Worm (Caenorhabditis elegans) whole organism, L4/young adult: ENCODE measurements around the gene ZC449.2.

Source experiments
- W03F9.2 ChIP-seq: fragments of 150-350 bp; optimal IDR thresholded peaks from 2 replicates; lab custom pipeline; 2014; ENCODE audit warnings: missing biosample characterization, missing genetic modification characterization
- dao-5 ChIP-seq: sonication (generic microtip); optimal IDR thresholded peaks from 2 replicates; lab custom pipeline; 2016; ENCODE audit warnings: missing genotype, missing genetic modification characterization, moderate library complexity, missing compliant biosample characterization
- him-1 ChIP-seq: sonication (generic microtip); optimal IDR thresholded peaks from 2 replicates; lab custom pipeline; 2016; ENCODE audit warnings: missing genotype, missing genetic modification reagents, missing genetic modification characterization, missing compliant biosample characterization

DNA sequence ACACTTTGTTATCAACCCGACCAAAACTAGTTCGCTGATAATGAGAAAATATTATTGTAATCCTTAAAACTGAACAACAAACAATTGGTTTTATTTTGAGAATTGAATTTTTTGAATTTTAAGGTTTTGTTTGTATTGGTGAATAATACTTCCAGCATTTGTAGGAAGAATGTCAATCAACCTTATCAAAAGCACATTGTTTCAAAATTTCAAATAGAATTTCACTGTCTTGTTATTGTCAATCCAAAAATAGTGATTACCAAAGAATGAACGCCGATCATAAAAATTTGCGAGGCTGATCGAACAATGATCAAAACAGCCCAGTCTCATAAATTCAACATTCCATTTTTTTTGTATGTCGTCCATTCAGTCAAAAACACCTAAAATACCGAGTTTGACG is 46.6 kb upstream of the ZC449.2 start:
- TF ChIP-seq W03F9.2 (tag; lab: Kevin White, UChicago) (no peak), him-1 (tag; lab: Kevin White, UChicago) (no peak), dao-5 (tag; lab: Kevin White, UChicago) (no peak)
